Worm (Caenorhabditis elegans): ENCODE measurements around the gene dmd-8.
A peak's percentile ranks its signal among the peaks of the same experiment; 100 is the strongest.

Gene dmd-8

ce11 chrV:330625-331024 lies 5.6 kb downstream of the dmd-8 start, which contains the start of gene abt-4:
abt-4 (minus strand) TSS chrV:330725.
- TF ChIP-seq vab-15 (tag; optimal IDR thresholded peaks at IDR 0.05) (no peak), efl-1 (optimal IDR thresholded peaks at IDR 0.05) (no peak), efl-1 (GFP tag; optimal IDR thresholded peaks at IDR 0.05 in 1 of 2) (peak in 1 of 2 experiments; percentile 10)

ce11 chrV:320009-320408 lies 16.2 kb downstream of the dmd-8 start:
- no peak for TF ChIP-seq fkh-4 (tag; optimal IDR thresholded peaks at IDR 0.05; ENCODE audit: borderline replicate concordance)
- TF ChIP-seq lin-39 (tag; optimal IDR thresholded peaks at IDR 0.05), result no peak
- peak; percentile 56 for TF ChIP-seq nhr-20 (tag; optimal IDR thresholded peaks at IDR 0.05)
- TF ChIP-seq C16A3.4 (tag; optimal IDR thresholded peaks at IDR 0.05), result no peak
- TF ChIP-seq lin-35 (GFP tag; optimal IDR thresholded peaks at IDR 0.05), result no peak
- TF ChIP-seq ceh-82 (tag; optimal IDR thresholded peaks at IDR 0.05), result peak in 1 of 3 experiments; percentile 10
- no peak for TF ChIP-seq mep-1 (tag; optimal IDR thresholded peaks at IDR 0.05)
- no peak for TF ChIP-seq mef-2 (tag; optimal IDR thresholded peaks at IDR 0.05)
- TF ChIP-seq egl-13 (tag; optimal IDR thresholded peaks at IDR 0.05), result no peak
- no peak for TF ChIP-seq hlh-17 (GFP tag; optimal IDR thresholded peaks at IDR 0.05; ENCODE audit: borderline replicate concordance)
- TF ChIP-seq lin-14 (GFP tag; optimal IDR thresholded peaks at IDR 0.05), result no peak
- TF ChIP-seq aly-2 (tag; optimal IDR thresholded peaks at IDR 0.05), result no peak
- TF ChIP-seq tbx-2 (tag; optimal IDR thresholded peaks at IDR 0.05), result no peak
- TF ChIP-seq ztf-4 (tag; optimal IDR thresholded peaks at IDR 0.05), result no peak
- TF ChIP-seq nhr-47 (tag; optimal IDR thresholded peaks at IDR 0.05), result no peak
- peak; percentile 12 for TF ChIP-seq nhr-71 (tag; optimal IDR thresholded peaks at IDR 0.05)
- no peak for TF ChIP-seq hlh-4 (tag; optimal IDR thresholded peaks at IDR 0.05)
- no peak for TF ChIP-seq nhr-11 (tag; optimal IDR thresholded peaks at IDR 0.05)
- TF ChIP-seq sup-37 (GFP tag; optimal IDR thresholded peaks at IDR 0.05), result no peak
- no peak for TF ChIP-seq Y116A8C.19 (tag; optimal IDR thresholded peaks at IDR 0.05; ENCODE audit: borderline replicate concordance)
- no peak for TF ChIP-seq zag-1 (tag; optimal IDR thresholded peaks at IDR 0.05)
- no peak for TF ChIP-seq alr-1 (tag; optimal IDR thresholded peaks at IDR 0.05; ENCODE audit: borderline replicate concordance)
- no peak for TF ChIP-seq snu-23 (GFP tag; optimal IDR thresholded peaks at IDR 0.05)
- no peak for TF ChIP-seq unc-30 (tag; optimal IDR thresholded peaks at IDR 0.05)
- no peak for TF ChIP-seq ceh-90 (tag; optimal IDR thresholded peaks at IDR 0.05)
- no peak for TF ChIP-seq unc-130 (tag; optimal IDR thresholded peaks at IDR 0.05)
- TF ChIP-seq fkh-8 (tag; optimal IDR thresholded peaks at IDR 0.05), result peak; percentile 54
- TF ChIP-seq xbp-1 (tag; optimal IDR thresholded peaks at IDR 0.05), result no peak

- no peak for TF ChIP-seq nhr-19 (GFP tag; conservative IDR thresholded peaks at IDR 0.05)
- no peak for TF ChIP-seq nhr-85 (tag)
- TF ChIP-seq dpl-1 (GFP tag; optimal IDR thresholded peaks at IDR 0.05), result no peak
- no peak for TF ChIP-seq ztf-4 (tag; optimal IDR thresholded peaks at IDR 0.05)
- TF ChIP-seq snu-23 (GFP tag; optimal IDR thresholded peaks at IDR 0.05), result no peak
- no peak for TF ChIP-seq mef-2 (tag; optimal IDR thresholded peaks at IDR 0.05)
- no peak for TF ChIP-seq isw-1 (GFP tag; IDR thresholded peaks at IDR 0.05)
- no peak for TF ChIP-seq unc-130 (tag; optimal IDR thresholded peaks at IDR 0.05)
- TF ChIP-seq nhr-20 (tag; optimal IDR thresholded peaks at IDR 0.05), result no peak
- TF ChIP-seq hlh-4 (tag; optimal IDR thresholded peaks at IDR 0.05), result no peak
- no peak for TF ChIP-seq nhr-84 (tag; optimal IDR thresholded peaks at IDR 0.05)
- no peak for TF ChIP-seq grh-1 (GFP tag; IDR thresholded peaks at IDR 0.05)
Measured at ce11 chrV:312421-312820, 23.8 kb downstream of the dmd-8 start, which contains the start of gene nhr-15. nhr-15 (plus strand) TSS chrV:312721.

- no peak for TF ChIP-seq ztf-4 (tag; optimal IDR thresholded peaks at IDR 0.05)
- no peak for TF ChIP-seq nhr-237 (tag; optimal IDR thresholded peaks at IDR 0.05)
- TF ChIP-seq mep-1 (tag; optimal IDR thresholded peaks at IDR 0.05), result peak; percentile 9
- peak; percentile 56 for TF ChIP-seq snu-23 (GFP tag; optimal IDR thresholded peaks at IDR 0.05)
- TF ChIP-seq lsy-2 (tag; optimal IDR thresholded peaks at IDR 0.05), result peak; percentile 38 to 51
- TF ChIP-seq skn-1 (tag; optimal IDR thresholded peaks at IDR 0.05), result no peak
- peak; percentile 34 to 79 for TF ChIP-seq lin-35 (GFP tag; optimal IDR thresholded peaks at IDR 0.05)
- no peak for TF ChIP-seq mef-2 (tag; optimal IDR thresholded peaks at IDR 0.05)
- no peak for TF ChIP-seq pax-3 (tag; optimal IDR thresholded peaks at IDR 0.05)
- TF ChIP-seq nhr-90 (tag; optimal IDR thresholded peaks at IDR 0.05; ENCODE audit: poor library complexity), result peak; percentile 18
- TF ChIP-seq sox-4 (tag; optimal IDR thresholded peaks at IDR 0.05), result no peak
- peak; percentile 44 for TF ChIP-seq nhr-20 (tag; optimal IDR thresholded peaks at IDR 0.05)
- TF ChIP-seq swsn-7 (tag; optimal IDR thresholded peaks at IDR 0.05), result peak; percentile 41
- peak; percentile 19 for TF ChIP-seq unc-130 (tag; optimal IDR thresholded peaks at IDR 0.05)
- no peak for TF ChIP-seq lin-39 (tag; optimal IDR thresholded peaks at IDR 0.05)
- TF ChIP-seq nhr-47 (tag; optimal IDR thresholded peaks at IDR 0.05), result peak; percentile 60
- TF ChIP-seq elt-3 (tag; optimal IDR thresholded peaks at IDR 0.05), result no peak
- peak; percentile 12 for TF ChIP-seq snpc-4 (tag; optimal IDR thresholded peaks at IDR 0.05)
- TF ChIP-seq ceh-63 (GFP tag; optimal IDR thresholded peaks at IDR 0.05), result no peak
Measured at ce11 chrV:311485-312090, 24.7 kb downstream of the dmd-8 start, which contains the start of gene phf-10. phf-10 (minus strand) TSS chrV:311565.
